Fruit fly (Drosophila melanogaster) whole organism, embryonic: Measurements from ENCODE around the gene scpr-B.

ENCODE experiments used
- Adf1 ChIP-seq: fragments of 200-800 bp; sonication (Bioruptor generic); IDR thresholded peaks from 2 replicates; pipeline ENCODE4 v1.3.6; 2022; ENCODE audit warnings: missing biosample characterization, missing genetic modification characterization
- CG10431 ChIP-seq: fragments of 200-800 bp; sonication (Bioruptor generic); optimal IDR thresholded peaks from 3 replicates; lab custom pipeline; 2018; ENCODE audit warnings: missing biosample characterization, mild to moderate bottlenecking, missing genetic modification characterization
- CG11456 ChIP-seq: fragments of 200-800 bp; sonication (Bioruptor generic); IDR thresholded peaks from 3 replicates; pipeline ENCODE4 v1.3.6; 2022; ENCODE audit warnings: missing biosample characterization, missing genetic modification characterization
- CG12104 ChIP-seq: fragments of 200-800 bp; sonication (Bioruptor generic); optimal IDR thresholded peaks from 3 replicates; lab custom pipeline; 2016; ENCODE audit warnings: missing biosample characterization, missing genetic modification characterization
- CG12236 ChIP-seq: fragments of 200-800 bp; sonication (Bioruptor generic); optimal IDR thresholded peaks from 2 replicates; lab custom pipeline; 2016; ENCODE audit warnings: missing biosample characterization, missing genetic modification characterization
- CG1233 ChIP-seq: fragments of 200-800 bp; sonication (Bioruptor generic); optimal IDR thresholded peaks from 4 replicates; lab custom pipeline; 2018; ENCODE audit warnings: missing biosample characterization, mild to moderate bottlenecking, missing genetic modification characterization
- CG14860 ChIP-seq: fragments of 200-800 bp; sonication (Bioruptor generic); IDR thresholded peaks from 3 replicates; pipeline ENCODE4 v1.3.6; 2022; ENCODE audit warnings: missing biosample characterization, missing genetic modification characterization; ENCODE audit not compliant: partially characterized antibody
- CG14965 ChIP-seq: fragments of 200-800 bp; sonication (Bioruptor generic); optimal IDR thresholded peaks from 2 replicates; lab custom pipeline; 2016; ENCODE audit warnings: missing biosample characterization, missing genetic modification characterization, borderline replicate concordance
- CG15514 ChIP-seq: fragments of 200-800 bp; sonication (Bioruptor generic); optimal IDR thresholded peaks from 3 replicates; lab custom pipeline; 2017; ENCODE audit warnings: missing biosample characterization, missing genetic modification characterization, mild to moderate bottlenecking, moderate library complexity, missing genetic modification reagents
- CG15601 ChIP-seq: fragments of 200-800 bp; sonication (Bioruptor generic); optimal IDR thresholded peaks from 3 replicates; lab custom pipeline; 2019; ENCODE audit warnings: missing biosample characterization, mild to moderate bottlenecking, missing genetic modification characterization, moderate library complexity
- CG1647 ChIP-seq: fragments of 200-800 bp; sonication (Bioruptor generic); optimal IDR thresholded peaks from 3 replicates; lab custom pipeline; 2016; ENCODE audit warnings: missing biosample characterization, missing genetic modification characterization
- CG30020 ChIP-seq: fragments of 200-800 bp; optimal IDR thresholded peaks from 2 replicates; lab custom pipeline; 2019; ENCODE audit warnings: missing biosample characterization, mild to moderate bottlenecking, missing genetic modification characterization, moderate library complexity
- CG3065 ChIP-seq: fragments of 200-800 bp; sonication (Bioruptor generic); optimal IDR thresholded peaks from 2 replicates; lab custom pipeline; 2016; ENCODE audit warnings: missing biosample characterization, missing genetic modification characterization
- CG3407 ChIP-seq: fragments of 200-800 bp; sonication (Bioruptor generic); optimal IDR thresholded peaks from 2 replicates; lab custom pipeline; 2018; ENCODE audit warnings: missing biosample characterization, mild to moderate bottlenecking, missing genetic modification characterization
- CG4730 ChIP-seq: fragments of 200-800 bp; sonication (Bioruptor generic); IDR thresholded peaks from 2 replicates; pipeline ENCODE4 v1.3.6; 2022; ENCODE audit warnings: missing biosample characterization, missing genetic modification characterization
- CG6689 ChIP-seq: fragments of 200-800 bp; sonication (Bioruptor generic); IDR thresholded peaks from 2 replicates; pipeline ENCODE4 v1.3.6; 2022; ENCODE audit warnings: missing biosample characterization, missing genetic modification characterization
- CG6765 ChIP-seq: fragments of 200-800 bp; sonication (Bioruptor generic); optimal IDR thresholded peaks from 3 replicates; lab custom pipeline; 2017; ENCODE audit warnings: missing biosample characterization, mild to moderate bottlenecking, missing genetic modification characterization
- CG7556 ChIP-seq: fragments of 200-800 bp; sonication (Bioruptor generic); optimal IDR thresholded peaks from 2 replicates; lab custom pipeline; 2017; ENCODE audit warnings: missing biosample characterization, mild to moderate bottlenecking, missing genetic modification characterization
- CG8290 ChIP-seq, 3 experiments: fragments of 200-800 bp; sonication (Bioruptor generic); optimal IDR thresholded peaks; 2 replicates each; lab custom pipeline; 2016 to 2019; ENCODE audit warnings: missing biosample characterization in 3 of 3, missing genetic modification characterization in 3 of 3, mild to moderate bottlenecking in 2 of 3, moderate library complexity in 1 of 3
- CG8388 ChIP-seq: fragments of 200-800 bp; sonication (Bioruptor generic); optimal IDR thresholded peaks from 2 replicates; lab custom pipeline; 2019; ENCODE audit warnings: missing biosample characterization, mild to moderate bottlenecking, missing genetic modification characterization, moderate library complexity
- CHES-1-like ChIP-seq: fragments of 200-800 bp; sonication (Bioruptor generic); optimal IDR thresholded peaks from 2 replicates; lab custom pipeline; 2016; ENCODE audit warnings: missing biosample characterization, missing genetic modification characterization
- D ChIP-seq, 2 experiments: fragments of 200-800 bp in 1 of 2; fragments of >200 bp in 1 of 2; sonication (Bioruptor generic) in 1 of 2; optimal IDR thresholded peaks; 2 replicates in 1 of 2; 3 replicates in 1 of 2; lab custom pipeline; 2017; ENCODE audit warnings: mild to moderate bottlenecking in 1 of 2, missing biosample characterization in 1 of 2, missing genetic modification characterization in 1 of 2, missing genetic modification reagents in 1 of 2
- Dref ChIP-seq: fragments of 200-800 bp; sonication (Bioruptor generic); IDR thresholded peaks from 2 replicates; pipeline ENCODE4 v1.3.6; 2022; ENCODE audit warnings: missing biosample characterization, missing genetic modification characterization
- Ets65A ChIP-seq: fragments of 200-800 bp; sonication (Bioruptor generic); peaks from one replicate; lab custom pipeline; 2016; ENCODE audit warnings: missing biosample characterization, missing genetic modification characterization
- GATAe ChIP-seq: fragments of 200-800 bp; sonication (Bioruptor generic); conservative IDR thresholded peaks from 2 replicates; pipeline ENCODE4 v1.3.6; 2022; ENCODE audit warnings: missing biosample characterization, missing genetic modification characterization
- Jarid2 ChIP-seq: fragments of 200-800 bp; sonication (Bioruptor generic); optimal IDR thresholded peaks from 3 replicates; lab custom pipeline; 2017; ENCODE audit warnings: mild to moderate bottlenecking, missing biosample characterization, missing genetic modification reagents, missing genetic modification characterization
- PHDP ChIP-seq: fragments of 200-800 bp; sonication (Bioruptor generic); optimal IDR thresholded peaks from 3 replicates; lab custom pipeline; 2018; ENCODE audit warnings: missing biosample characterization, mild to moderate bottlenecking, missing genetic modification characterization, moderate library complexity
- Ptx1 ChIP-seq: fragments of 200-800 bp; sonication (Bioruptor generic); IDR thresholded peaks from 2 replicates; pipeline ENCODE4 v1.3.6; 2022; ENCODE audit warnings: missing biosample characterization, missing genetic modification characterization
- ac ChIP-seq: fragments of 200-800 bp; sonication (Bioruptor generic); optimal IDR thresholded peaks from 3 replicates; lab custom pipeline; 2017; ENCODE audit warnings: missing biosample characterization, mild to moderate bottlenecking, missing genetic modification characterization
- crc ChIP-seq: fragments of 200-800 bp; sonication (Bioruptor generic); optimal IDR thresholded peaks from 2 replicates; lab custom pipeline; 2016; ENCODE audit warnings: missing biosample characterization, missing genetic modification characterization
- gt ChIP-seq: fragments of 200-800 bp; sonication (Bioruptor generic); IDR thresholded peaks from 2 replicates; pipeline ENCODE4 v1.3.6; 2022; ENCODE audit warnings: missing biosample characterization, missing genetic modification characterization
- hth ChIP-seq: fragments of >200 bp; optimal IDR thresholded peaks from 2 replicates; lab custom pipeline; 2017; ENCODE audit warnings: inconsistent platforms
- inv ChIP-seq: fragments of 200-800 bp; sonication (Bioruptor generic); IDR thresholded peaks from 2 replicates; pipeline ENCODE4 v1.3.6; 2022; ENCODE audit warnings: missing biosample characterization, missing genetic modification characterization; ENCODE audit not compliant: partially characterized antibody
- kah ChIP-seq: fragments of 200-800 bp; sonication (Bioruptor generic); optimal IDR thresholded peaks from 2 replicates; lab custom pipeline; 2018; ENCODE audit warnings: missing biosample characterization, mild to moderate bottlenecking, missing genetic modification characterization
- lola ChIP-seq, 3 experiments: fragments of >200 bp in 2 of 3; fragments of 200-800 bp in 1 of 3; sonication (Bioruptor generic) in 1 of 3; optimal IDR thresholded peaks; 2 replicates each; lab custom pipeline; 2017 to 2019; ENCODE audit warnings: missing biosample characterization in 3 of 3, missing genetic modification characterization in 3 of 3, mild to moderate bottlenecking in 1 of 3, moderate library complexity in 1 of 3
- luna ChIP-seq: fragments of 200-800 bp; sonication (Bioruptor generic); optimal IDR thresholded peaks from 2 replicates; lab custom pipeline; 2016; ENCODE audit warnings: missing biosample characterization, missing genetic modification characterization
- oc ChIP-seq: fragments of 200-800 bp; sonication (Bioruptor generic); optimal IDR thresholded peaks from 2 replicates; lab custom pipeline; 2018; ENCODE audit warnings: missing biosample characterization, mild to moderate bottlenecking, missing genetic modification characterization, moderate library complexity
- p53 ChIP-seq: fragments of 200-800 bp; sonication (Bioruptor generic); optimal IDR thresholded peaks from 2 replicates; lab custom pipeline; 2016; ENCODE audit warnings: missing biosample characterization, missing genetic modification characterization
- phol ChIP-seq: fragments of 200-800 bp; sonication (Bioruptor generic); optimal IDR thresholded peaks from 3 replicates; lab custom pipeline; 2018; ENCODE audit warnings: missing biosample characterization, mild to moderate bottlenecking, missing genetic modification characterization, moderate library complexity
- pita ChIP-seq: fragments of 200-800 bp; sonication (Bioruptor generic); optimal IDR thresholded peaks from 2 replicates; lab custom pipeline; 2017; ENCODE audit warnings: missing biosample characterization, mild to moderate bottlenecking, missing genetic modification characterization
- psq ChIP-seq: fragments of 200-800 bp; sonication (Bioruptor generic); optimal IDR thresholded peaks from 2 replicates; lab custom pipeline; 2017; ENCODE audit warnings: missing biosample characterization, missing genetic modification characterization
- ranshi ChIP-seq: fragments of 200-800 bp; sonication (Bioruptor generic); IDR thresholded peaks from 2 replicates; pipeline ENCODE4 v1.3.6; 2022; ENCODE audit warnings: missing biosample characterization, missing genetic modification characterization
- run ChIP-seq: fragments of 200-800 bp; sonication (Bioruptor generic); optimal IDR thresholded peaks from 3 replicates; lab custom pipeline; 2018; ENCODE audit warnings: missing biosample characterization, mild to moderate bottlenecking, missing genetic modification characterization
- sc ChIP-seq, 3 experiments: fragments of >200 bp in 2 of 3; fragments of 200-800 bp in 1 of 3; sonication (Bioruptor generic) in 1 of 3; optimal IDR thresholded peaks; 2 replicates in 2 of 3; 3 replicates in 1 of 3; lab custom pipeline; 2017; ENCODE audit warnings: mild to moderate bottlenecking in 1 of 3, missing biosample characterization in 1 of 3, missing genetic modification characterization in 1 of 3, missing genetic modification reagents in 1 of 3
- sim ChIP-seq: fragments of 200-800 bp; sonication (Bioruptor generic); IDR thresholded peaks from 2 replicates; pipeline ENCODE4 v1.3.6; 2022; ENCODE audit warnings: missing biosample characterization, missing genetic modification characterization
- sug ChIP-seq: fragments of 200-800 bp; optimal IDR thresholded peaks from 2 replicates; lab custom pipeline; 2019; ENCODE audit warnings: missing biosample characterization, mild to moderate bottlenecking, missing genetic modification characterization, moderate library complexity
- toy ChIP-seq: fragments of 200-800 bp; sonication (Bioruptor generic); IDR thresholded peaks from 2 replicates; pipeline ENCODE4 v1.3.6; 2022; ENCODE audit warnings: missing biosample characterization, missing genetic modification characterization
- tup ChIP-seq: fragments of 200-800 bp; sonication (Bioruptor generic); optimal IDR thresholded peaks from 2 replicates; lab custom pipeline; 2016; ENCODE audit warnings: missing biosample characterization, mild to moderate bottlenecking, missing genetic modification characterization, moderate library complexity
- vvl ChIP-seq: fragments of 200-800 bp; sonication (Bioruptor generic); IDR thresholded peaks from 2 replicates; pipeline ENCODE4 v1.3.6; 2022; ENCODE audit warnings: missing biosample characterization, missing genetic modification characterization

scpr-B gene

DNA sequence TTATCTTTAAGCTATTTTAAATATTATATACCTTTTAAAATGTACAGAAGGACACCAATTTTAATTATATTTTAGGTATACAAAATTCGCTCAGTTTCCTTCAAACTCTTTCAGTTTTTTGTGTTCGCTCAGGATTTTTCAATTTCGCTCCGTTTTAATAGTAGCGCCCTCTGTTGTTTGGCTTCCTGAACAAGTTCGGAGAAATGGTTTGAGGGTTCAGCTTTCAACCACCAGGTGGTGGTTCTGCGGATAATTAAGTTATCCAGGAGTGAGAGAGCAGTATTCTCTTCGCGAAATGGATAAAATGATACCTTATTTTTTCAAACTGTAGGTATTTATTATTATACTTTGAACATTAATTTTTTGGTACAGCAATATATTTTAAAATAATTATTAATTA is 28.2 kb upstream of the scpr-B start (continued):
- TF ChIP-seq crc (GFP tag; lab: Kevin White, UChicago) (no peak), Ets65A (no peak), CG30020 (no peak), p53 (GFP tag; lab: Kevin White, UChicago) (peak; percentile 8), vvl (GFP tag; lab: Robert Waterston, UW) (no peak), Dref (no peak), CG6765 (GFP tag; lab: Kevin White, UChicago) (peak; percentile 77), oc (no peak), Ptx1 (GFP tag; lab: Robert Waterston, UW) (peak; percentile 43; the same call in 1 of the 2 replicates), hth (lab: Kevin White, UChicago) (no peak), PHDP (no peak), CG6689 (GFP tag; lab: Robert Waterston, UW) (peak; percentile 40; the same call in 1 of the 2 replicates), CG15601 (tag; lab: Kevin White, UChicago) (no peak), CG8290 (GFP tag; optimal IDR thresholded peaks at IDR 0.05; lab: Kevin White, UChicago) (peak; percentile 62), CG8290 (tag; optimal IDR thresholded peaks at IDR 0.05; lab: Kevin White, UChicago) (peak in 1 of 2 experiments; percentile 29), Adf1 (GFP tag; lab: Robert Waterston, UW) (no peak), CG11456 (GFP tag; lab: Robert Waterston, UW) (0 out of 3 replicates have a peak, but pooled peaks have one; percentile 27), ranshi (GFP tag; lab: Robert Waterston, UW) (0 out of 2 replicates have a peak, but pooled peaks have one; percentile 6), CG3065 (peak; percentile 44), GATAe (GFP tag; lab: Robert Waterston, UW) (no peak), D (optimal IDR thresholded peaks at IDR 0.05; lab: Kevin White, UChicago) (no peak), D (GFP tag; optimal IDR thresholded peaks at IDR 0.05; lab: Kevin White, UChicago) (peak; percentile 75), toy (GFP tag; lab: Robert Waterston, UW) (no peak), CG12104 (GFP tag; lab: Kevin White, UChicago) (peak; percentile 48), CG4730 (GFP tag; lab: Robert Waterston, UW) (no peak; the same call in 1 of the 2 replicates), CG14965 (peak; percentile 98), sc (optimal IDR thresholded peaks at IDR 0.05; lab: Kevin White, UChicago) (no peak), sc (GFP tag; optimal IDR thresholded peaks at IDR 0.05; lab: Kevin White, UChicago) (peak; percentile 73), CG1647 (GFP tag; lab: Kevin White, UChicago) (no peak), CG7556 (no peak), CG10431 (peak; percentile 86), pita (GFP tag; lab: Kevin White, UChicago) (no peak), luna (GFP tag; lab: Kevin White, UChicago) (no peak), CG8388 (GFP tag; lab: Kevin White, UChicago) (peak; percentile 61), CHES-1-like (GFP tag; lab: Kevin White, UChicago) (no peak), lola (GFP tag; optimal IDR thresholded peaks at IDR 0.05; lab: Kevin White, UChicago) (no peak), phol (tag; lab: Kevin White, UChicago) (peak; percentile 48), run (tag; lab: Kevin White, UChicago) (no peak), CG1233 (peak; percentile 76), CG3407 (peak; percentile 57), inv (GFP tag; lab: Robert Waterston, UW) (no peak), tup (GFP tag; lab: Kevin White, UChicago) (no peak), kah (peak; percentile 73), psq (GFP tag; lab: Kevin White, UChicago) (no peak), sug (tag; lab: Kevin White, UChicago) (no peak), Jarid2 (GFP tag; lab: Kevin White, UChicago) (peak; percentile 66), CG14860 (no peak), sim (GFP tag; lab: Robert Waterston, UW) (peak; percentile 52; the same call in 1 of the 2 replicates), CG15514 (peak; percentile 63), gt (GFP tag; lab: Robert Waterston, UW) (no peak), CG12236 (GFP tag; lab: Kevin White, UChicago) (peak; percentile 43), ac (GFP tag; lab: Kevin White, UChicago) (peak; percentile 86)
